Worm (Caenorhabditis elegans) whole organism, L4 larva: ENCODE results near the gene Y54G2A.38.
"Not testable (repeated sequence)": the region's sequence is repeated elsewhere in the genome, so short reads cannot be mapped to it uniquely, and the experiment has no call there.

Experiments used
- D1046.2 ChIP-seq: fragments of 200-800 bp; sonication (Bioruptor generic); IDR thresholded peaks from 2 replicates; pipeline ENCODE4 v1.3.6; 2022; ENCODE audit warnings: missing genetic modification characterization, missing compliant biosample characterization
- F26F4.8 ChIP-seq: fragments of 200-800 bp; sonication (Bioruptor generic); conservative IDR thresholded peaks from 2 replicates; pipeline ENCODE4 v1.3.6; 2022; ENCODE audit warnings: missing genetic modification characterization, missing compliant biosample characterization
- F37D6.2 ChIP-seq: sonication (generic microtip); optimal IDR thresholded peaks from 2 replicates; lab custom pipeline; 2016; ENCODE audit warnings: mild to moderate bottlenecking, missing genetic modification characterization, missing compliant biosample characterization
- R02D3.7 ChIP-seq: fragments of 150-350 bp; sonication (generic microtip); optimal IDR thresholded peaks from 3 replicates; lab custom pipeline; 2014; ENCODE audit warnings: missing biosample characterization, missing genetic modification characterization
- T20F7.1 ChIP-seq: fragments of 200-800 bp; sonication (Bioruptor generic); optimal IDR thresholded peaks from 2 replicates; lab custom pipeline; 2018; ENCODE audit warnings: mild to moderate bottlenecking, missing genetic modification characterization, missing compliant biosample characterization
- Y105C5A.15 ChIP-seq: fragments of 200-800 bp; sonication (Bioruptor generic); IDR thresholded peaks from 2 replicates; pipeline ENCODE4 v1.3.6; 2022; ENCODE audit warnings: missing genetic modification characterization, missing compliant biosample characterization
- Y75B8A.6 ChIP-seq: fragments of 200-800 bp; sonication (Bioruptor generic); IDR thresholded peaks from 2 replicates; pipeline ENCODE4 v1.3.6; 2022; ENCODE audit warnings: missing genetic modification reagents, missing genetic modification characterization, missing compliant biosample characterization
- ama-1 ChIP-seq: fragments of 150-350 bp; optimal IDR thresholded peaks from 2 replicates; lab custom pipeline; 2014; ENCODE audit warnings: inconsistent platforms, mixed read lengths
- arid-1 ChIP-seq: fragments of 200-800 bp; sonication (Bioruptor generic); conservative IDR thresholded peaks from 2 replicates; pipeline ENCODE4 v1.3.6; 2022; ENCODE audit warnings: missing genetic modification reagents, missing genetic modification characterization, missing compliant biosample characterization
- attf-4 ChIP-seq: sonication (generic microtip); optimal IDR thresholded peaks from 3 replicates; lab custom pipeline; 2017; ENCODE audit warnings: missing biosample characterization, missing genetic modification characterization
- ceh-20 ChIP-seq: fragments of 200-800 bp; sonication (Bioruptor generic); IDR thresholded peaks from 2 replicates; pipeline ENCODE4 v1.3.6; 2022; ENCODE audit warnings: missing genetic modification reagents, missing genetic modification characterization, missing compliant biosample characterization
- ceh-32 ChIP-seq: sonication (generic microtip); optimal IDR thresholded peaks from 2 replicates; lab custom pipeline; 2016; ENCODE audit warnings: mild to moderate bottlenecking, missing genetic modification characterization, missing compliant biosample characterization; ENCODE audit not compliant: poor library complexity
- ceh-82 ChIP-seq: sonication (generic microtip); optimal IDR thresholded peaks from 2 replicates; lab custom pipeline; 2017; ENCODE audit warnings: missing biosample characterization, missing genetic modification characterization
- ces-1 ChIP-seq: fragments of 150-350 bp; sonication (generic microtip); optimal IDR thresholded peaks from 4 replicates; lab custom pipeline; 2014; ENCODE audit warnings: missing biosample characterization, missing genetic modification reagents, missing genetic modification characterization
- cey-2 ChIP-seq: sonication (generic microtip); optimal IDR thresholded peaks from 3 replicates; lab custom pipeline; 2017; ENCODE audit warnings: missing genetic modification characterization, mild to moderate bottlenecking, missing compliant biosample characterization, antibody characterized with exemption, borderline replicate concordance; ENCODE audit not compliant: insufficient read depth
- daf-12 ChIP-seq: fragments of 150-350 bp; optimal IDR thresholded peaks from 2 replicates; lab custom pipeline; 2014; ENCODE audit warnings: missing biosample characterization, missing genetic modification reagents, missing genetic modification characterization
- dmd-6 ChIP-seq: fragments of 200-800 bp; sonication (Bioruptor generic); IDR thresholded peaks from 2 replicates; pipeline ENCODE4 v1.3.6; 2022; ENCODE audit warnings: missing genetic modification reagents, missing genetic modification characterization, missing compliant biosample characterization
- dmd-8 ChIP-seq: fragments of 200-800 bp; sonication (Bioruptor generic); IDR thresholded peaks from 2 replicates; pipeline ENCODE4 v1.3.6; 2022; ENCODE audit warnings: missing genetic modification characterization, missing compliant biosample characterization
- dpl-1 ChIP-seq: fragments of 150-350 bp; optimal IDR thresholded peaks from 2 replicates; lab custom pipeline; 2014; ENCODE audit warnings: missing biosample characterization, missing genetic modification reagents, missing genetic modification characterization
- jun-1 ChIP-seq: fragments of 150-350 bp; optimal IDR thresholded peaks from 2 replicates; lab custom pipeline; 2014; ENCODE audit warnings: missing biosample characterization, missing genetic modification reagents, missing genetic modification characterization
- lin-1 ChIP-seq: fragments of 200-800 bp; sonication (Bioruptor generic); IDR thresholded peaks from 2 replicates; pipeline ENCODE4 v1.3.6; 2022; ENCODE audit warnings: missing genetic modification reagents, missing genetic modification characterization, missing compliant biosample characterization
- lin-13 ChIP-seq: fragments of 150-350 bp; optimal IDR thresholded peaks from 2 replicates; lab custom pipeline; 2014; ENCODE audit warnings: missing biosample characterization, missing genetic modification reagents, missing genetic modification characterization
- lin-15B ChIP-seq: fragments of 150-350 bp; sonication (generic microtip); optimal IDR thresholded peaks from 3 replicates; lab custom pipeline; 2014; ENCODE audit warnings: missing biosample characterization, missing genetic modification characterization
- lin-29 ChIP-seq: fragments of 200-800 bp; sonication (Bioruptor generic); IDR thresholded peaks from 2 replicates; pipeline ENCODE4 v1.3.6; 2022; ENCODE audit warnings: missing genetic modification reagents, missing genetic modification characterization, missing compliant biosample characterization
- lin-38 ChIP-seq: fragments of 200-800 bp; sonication (Bioruptor generic); IDR thresholded peaks from 2 replicates; pipeline ENCODE4 v1.3.6; 2022; ENCODE audit warnings: missing genetic modification reagents, missing genetic modification characterization, missing compliant biosample characterization
- madf-5 ChIP-seq, 2 experiments: fragments of 200-800 bp; sonication (Bioruptor generic); IDR thresholded peaks; 2 replicates each; pipeline ENCODE4 v1.3.6; 2022; ENCODE audit warnings: missing compliant biosample characterization in 2 of 2, missing genetic modification characterization in 2 of 2
- mes-2 ChIP-seq: sonication (generic microtip); optimal IDR thresholded peaks from 2 replicates; lab custom pipeline; 2016; ENCODE audit warnings: missing genotype, mild to moderate bottlenecking, missing genetic modification characterization, missing compliant biosample characterization; ENCODE audit not compliant: poor library complexity, severe bottlenecking
- nhr-102 ChIP-seq: sonication (generic microtip); optimal IDR thresholded peaks from 2 replicates; lab custom pipeline; 2016; ENCODE audit warnings: mild to moderate bottlenecking, missing genetic modification characterization, moderate library complexity, missing compliant biosample characterization
- nhr-111 ChIP-seq: fragments of 200-800 bp; sonication (Bioruptor generic); optimal IDR thresholded peaks from 2 replicates; lab custom pipeline; 2018; ENCODE audit warnings: mild to moderate bottlenecking, missing genetic modification characterization, missing compliant biosample characterization
- nhr-28 ChIP-seq: fragments of 150-350 bp; optimal IDR thresholded peaks from 2 replicates; lab custom pipeline; 2014; ENCODE audit warnings: missing biosample characterization, missing genetic modification characterization
- nhr-41 ChIP-seq: fragments of 200-800 bp; sonication (Bioruptor generic); IDR thresholded peaks from 2 replicates; pipeline ENCODE4 v1.3.6; 2022; ENCODE audit warnings: missing genetic modification reagents, missing genetic modification characterization, missing compliant biosample characterization
- nhr-42 ChIP-seq: fragments of 200-800 bp; sonication (Bioruptor generic); IDR thresholded peaks from 2 replicates; pipeline ENCODE4 v1.3.6; 2022; ENCODE audit warnings: missing genetic modification characterization, missing compliant biosample characterization
- nhr-48 ChIP-seq: sonication (generic microtip); optimal IDR thresholded peaks from 2 replicates; lab custom pipeline; 2016; ENCODE audit warnings: mild to moderate bottlenecking, missing genetic modification characterization, missing compliant biosample characterization
- nhr-76 ChIP-seq: fragments of 150-350 bp; optimal IDR thresholded peaks from 2 replicates; lab custom pipeline; 2014; ENCODE audit warnings: missing biosample characterization, missing genetic modification characterization
- pha-4 ChIP-seq, 2 experiments: fragments of 150-350 bp in 1 of 2; fragments of 200-800 bp in 1 of 2; sonication (Bioruptor generic) in 1 of 2; IDR thresholded peaks in 1 of 2; optimal IDR thresholded peaks in 1 of 2; 2 replicates each; pipeline versions ENCODE4 v1.3.6 to Lab custom; 2014 to 2022; ENCODE audit warnings: missing genetic modification characterization in 2 of 2, missing genetic modification reagents in 2 of 2, missing biosample characterization in 1 of 2, missing compliant biosample characterization in 1 of 2
- pqm-1 ChIP-seq: sonication (generic microtip); optimal IDR thresholded peaks from 2 replicates; lab custom pipeline; 2017; ENCODE audit warnings: missing biosample characterization, missing genetic modification characterization
- saeg-2 ChIP-seq: fragments of 200-800 bp; sonication (Bioruptor generic); IDR thresholded peaks from 2 replicates; pipeline ENCODE4 v1.3.6; 2022; ENCODE audit warnings: missing genetic modification reagents, missing genetic modification characterization, missing compliant biosample characterization
- set-16 ChIP-seq: fragments of 200-800 bp; sonication (Bioruptor generic); IDR thresholded peaks from 2 replicates; pipeline ENCODE4 v1.3.6; 2022; ENCODE audit warnings: missing genetic modification reagents, missing genetic modification characterization, missing compliant biosample characterization
- skn-1 ChIP-seq: fragments of 150-350 bp; optimal IDR thresholded peaks from 2 replicates; lab custom pipeline; 2014; ENCODE audit warnings: missing biosample characterization, missing genetic modification characterization
- spr-1 ChIP-seq: sonication (generic microtip); optimal IDR thresholded peaks from 2 replicates; lab custom pipeline; 2016; ENCODE audit warnings: mild to moderate bottlenecking, missing genetic modification characterization, missing compliant biosample characterization
- spr-3 ChIP-seq: fragments of 200-800 bp; sonication (Bioruptor generic); optimal IDR thresholded peaks from 2 replicates; lab custom pipeline; 2018; ENCODE audit warnings: mild to moderate bottlenecking, missing genetic modification characterization, missing compliant biosample characterization
- unc-130 ChIP-seq: sonication (generic microtip); optimal IDR thresholded peaks from 2 replicates; lab custom pipeline; 2016; ENCODE audit warnings: missing genetic modification reagents, missing genetic modification characterization, missing compliant biosample characterization
- vab-7 ChIP-seq: fragments of 200-800 bp; sonication (Bioruptor generic); IDR thresholded peaks from 2 replicates; pipeline ENCODE4 v1.3.6; 2022; ENCODE audit warnings: missing genetic modification reagents, missing genetic modification characterization, missing compliant biosample characterization
- zfp-3 ChIP-seq: fragments of 200-800 bp; sonication (Bioruptor generic); conservative IDR thresholded peaks from 2 replicates; pipeline ENCODE4 v1.3.6; 2022; ENCODE audit warnings: missing genetic modification reagents, missing genetic modification characterization, missing compliant biosample characterization
- zip-2 ChIP-seq: fragments of 150-350 bp; optimal IDR thresholded peaks from 2 replicates; lab custom pipeline; 2014; ENCODE audit warnings: missing biosample characterization, missing genetic modification characterization
- ztf-11 ChIP-seq: fragments of 150-350 bp; optimal IDR thresholded peaks from 2 replicates; lab custom pipeline; 2014; ENCODE audit warnings: missing biosample characterization, missing genetic modification characterization

Y54G2A.38 gene

DNA sequence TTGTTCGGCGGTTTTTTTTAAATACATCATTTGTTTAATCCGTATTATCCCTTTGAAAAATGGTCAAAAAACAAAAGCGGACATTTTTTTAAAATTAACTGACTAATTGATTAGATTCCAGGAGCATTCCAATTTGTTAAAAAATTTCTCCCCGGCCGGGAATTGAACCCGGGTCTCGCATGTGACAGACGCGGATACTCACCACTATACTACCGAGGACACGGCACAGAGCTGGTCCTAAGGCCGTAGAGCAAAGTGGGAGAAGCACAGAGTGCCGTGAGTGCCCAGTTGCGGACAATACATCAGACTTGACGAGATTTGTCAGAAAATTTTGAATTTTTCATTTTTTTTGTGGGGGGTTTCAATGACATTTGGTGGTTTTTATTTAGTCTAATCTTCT, 41.7 kb downstream of the Y54G2A.38 start (continued):
- no peak for TF ChIP-seq Y105C5A.15 (GFP tag; lab: Robert Waterston, UW)
- no peak for TF ChIP-seq nhr-76 (tag; lab: Kevin White, UChicago)
- no peak for TF ChIP-seq cey-2 (tag; lab: Kevin White, UChicago)
- TF ChIP-seq nhr-102 (tag; lab: Kevin White, UChicago) = no peak
- no peak for TF ChIP-seq zip-2 (tag; lab: Kevin White, UChicago)
- no peak; the same call in 1 of the 2 replicates for TF ChIP-seq set-16
- TF ChIP-seq nhr-28 = no peak
- TF ChIP-seq jun-1 (tag; lab: Kevin White, UChicago) = no peak

DNA sequence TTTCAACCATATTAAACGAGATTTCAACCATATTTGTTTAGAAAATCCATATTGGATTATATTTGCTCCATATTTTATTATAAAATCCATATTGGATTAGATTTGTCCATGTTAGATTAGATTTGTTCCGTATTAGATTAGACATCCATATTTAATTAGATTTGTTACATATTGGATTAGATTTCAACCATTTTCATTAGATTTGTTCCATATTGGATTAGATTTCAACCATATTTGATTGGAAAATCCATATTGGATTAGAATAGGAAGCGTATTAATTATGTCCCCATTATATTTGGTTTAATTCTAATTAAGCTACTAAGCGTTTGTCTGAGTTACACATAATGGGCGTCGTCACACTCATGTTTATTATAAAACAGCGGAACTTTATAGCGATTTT, 42.3 kb downstream of the Y54G2A.38 start, which contains the start of gene Y54G2A.44:
TSS of gene Y54G2A.44 (plus strand) at position 301 of the 400 bp plus-strand sequence.
- not testable (repeated sequence) for TF ChIP-seq ceh-20 (GFP tag; lab: Robert Waterston, UW); spr-1 (tag; lab: Kevin White, UChicago); F37D6.2 (tag; lab: Kevin White, UChicago)

DNA sequence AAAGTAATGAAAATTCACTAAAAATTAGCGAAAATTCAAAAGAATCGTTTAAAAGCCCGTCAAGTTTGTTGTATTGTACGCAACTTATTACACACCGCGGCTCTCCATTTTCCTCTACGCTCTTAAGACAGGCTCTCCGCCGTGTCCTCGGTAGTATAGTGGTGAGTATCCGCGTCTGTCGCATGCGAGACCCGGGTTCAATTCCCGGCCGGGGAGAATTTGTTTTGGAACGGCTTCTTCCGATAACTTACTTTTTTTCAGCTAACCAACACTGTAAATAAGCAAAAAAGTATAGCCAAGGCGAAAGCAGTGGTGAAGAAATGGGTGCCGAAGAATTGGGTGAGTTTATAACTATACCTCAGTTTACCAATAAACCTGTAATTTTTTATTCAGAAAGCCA, 42.9 kb downstream of the Y54G2A.38 start:
- no peak for TF ChIP-seq zfp-3
- no peak for TF ChIP-seq unc-130 (GFP tag; lab: Kevin White, UChicago)
- no peak for TF ChIP-seq R02D3.7 (tag; lab: Kevin White, UChicago)
- no peak for TF ChIP-seq ceh-82
- TF ChIP-seq dmd-6 (GFP tag; lab: Robert Waterston, UW) = peak; percentile 28; the same call in 1 of the 2 replicates
- TF ChIP-seq madf-5 (GFP tag; IDR thresholded peaks at IDR 0.05; lab: Robert Waterston, UW) = 0 out of 4 replicates have a peak, but pooled peaks of 1 of the 2 experiments have one; percentile 51
- peak; percentile 86 for TF ChIP-seq vab-7
- TF ChIP-seq daf-12 (tag; lab: Kevin White, UChicago) = no peak
- no peak for TF ChIP-seq skn-1 (tag; lab: Kevin White, UChicago)
- no peak for TF ChIP-seq T20F7.1
- TF ChIP-seq ama-1 (lab: Kevin White, UChicago) = no peak
- no peak for TF ChIP-seq nhr-102 (tag; lab: Kevin White, UChicago)
- TF ChIP-seq pqm-1 (tag; lab: Kevin White, UChicago) = no peak
- TF ChIP-seq set-16 = no peak
- TF ChIP-seq nhr-41 (GFP tag; lab: Robert Waterston, UW) = no peak
- no peak for TF ChIP-seq spr-3
- TF ChIP-seq ceh-32 = no peak
- TF ChIP-seq nhr-48 (tag; lab: Kevin White, UChicago) = no peak
- no peak for TF ChIP-seq F37D6.2 (tag; lab: Kevin White, UChicago)
- TF ChIP-seq nhr-111 (GFP tag; lab: Kevin White, UChicago) = no peak
- TF ChIP-seq Y75B8A.6 (GFP tag; lab: Robert Waterston, UW) = 0 out of 2 replicates have a peak, but pooled peaks have one; percentile 25
- no peak for TF ChIP-seq lin-1 (GFP tag; lab: Robert Waterston, UW)
- TF ChIP-seq spr-1 (tag; lab: Kevin White, UChicago) = peak; percentile 28
- peak; percentile 54 for TF ChIP-seq mes-2
- peak; percentile 67; the same call in 1 of the 2 replicates for TF ChIP-seq dmd-8 (GFP tag; lab: Robert Waterston, UW)
- no peak for TF ChIP-seq dpl-1
- TF ChIP-seq nhr-42 (GFP tag; lab: Robert Waterston, UW) = no peak
- no peak for TF ChIP-seq nhr-76 (tag; lab: Kevin White, UChicago)
- TF ChIP-seq D1046.2 (GFP tag; lab: Robert Waterston, UW) = peak; percentile 79; the same call in 1 of the 2 replicates
- TF ChIP-seq F26F4.8 (GFP tag; lab: Robert Waterston, UW) = no peak; the same call in 1 of the 2 replicates
- no peak for TF ChIP-seq lin-29 (GFP tag; lab: Robert Waterston, UW)
- no peak for TF ChIP-seq ztf-11 (tag; lab: Kevin White, UChicago)
- no peak for TF ChIP-seq ces-1 (GFP tag; lab: Kevin White, UChicago)
- peak; percentile 65 for TF ChIP-seq lin-38
- peak; percentile 3 for TF ChIP-seq lin-13
- peak; percentile 74 for TF ChIP-seq pha-4 (GFP tag; IDR thresholded peaks at IDR 0.05; lab: Robert Waterston, UW)
- TF ChIP-seq pha-4 (tag; optimal IDR thresholded peaks at IDR 0.05; lab: Kevin White, UChicago) = no peak
- TF ChIP-seq saeg-2 (GFP tag; lab: Robert Waterston, UW) = no peak
- TF ChIP-seq attf-4 (tag; lab: Kevin White, UChicago) = no peak
- no peak for TF ChIP-seq lin-15B (tag; lab: Kevin White, UChicago)
- peak; percentile 48; the same call in 1 of the 2 replicates for TF ChIP-seq arid-1 (GFP tag; lab: Robert Waterston, UW)
- no peak for TF ChIP-seq nhr-28
